Worm (Caenorhabditis elegans): ENCODE results near the gene Y53F4B.11.

The Y53F4B.11 gene

DNA sequence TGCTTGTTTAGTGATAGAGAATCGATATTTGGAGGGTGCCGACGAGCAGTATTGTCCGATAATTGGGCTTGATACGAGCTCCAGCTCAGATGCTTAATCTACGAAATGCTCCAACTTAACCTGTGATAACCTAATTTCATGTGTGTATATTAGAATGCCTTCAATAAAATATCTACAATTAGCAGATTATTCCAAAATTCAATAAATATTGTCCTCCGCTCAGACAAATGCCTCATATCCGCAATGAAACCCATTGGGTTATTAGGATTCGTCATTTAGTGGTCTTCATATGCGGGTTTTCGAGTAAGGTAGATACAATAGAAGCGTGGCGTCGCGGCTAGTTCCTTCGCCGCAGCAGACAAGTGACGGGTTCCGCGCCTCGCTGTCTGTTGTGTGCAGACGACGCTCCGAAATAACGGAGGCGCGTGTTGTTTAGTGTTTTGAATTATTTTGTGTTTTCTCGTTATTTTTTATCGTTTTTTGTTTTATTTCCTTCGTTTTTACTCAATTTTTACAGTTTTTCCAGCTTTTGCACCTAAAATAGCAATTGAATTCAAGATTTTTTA, 15.1 kb downstream of the Y53F4B.11 start, which contains the start of gene cmtr-1 (continued):
- TF ChIP-seq somi-1 (GFP tag; optimal IDR thresholded peaks at IDR 0.05) (peak; percentile 73), ccch-3 (GFP tag; optimal IDR thresholded peaks at IDR 0.05) (peak; percentile 25), nhr-27 (tag; optimal IDR thresholded peaks at IDR 0.05) (no peak), ceh-27 (GFP tag; optimal IDR thresholded peaks at IDR 0.05) (peak; percentile 94), snpc-1.3 (tag; optimal IDR thresholded peaks at IDR 0.05; ENCODE audit: insufficient read depth) (peak; percentile 98), akir-1 (GFP tag; optimal IDR thresholded peaks at IDR 0.05) (peak; percentile 43), egl-44 (GFP tag; IDR thresholded peaks at IDR 0.05) (peak; percentile 85), F22D6.2 (tag; optimal IDR thresholded peaks at IDR 0.05) (peak; percentile 74), B0019.2 (GFP tag; conservative IDR thresholded peaks at IDR 0.05) (peak; percentile 73), cebp-2 (GFP tag; IDR thresholded peaks at IDR 0.05) (peak; percentile 84), zim-3 (tag; optimal IDR thresholded peaks at IDR 0.05) (peak; percentile 97), tbp1 (GFP tag; optimal IDR thresholded peaks at IDR 0.05) (peak; percentile 84), F33H1.4 (GFP tag; IDR thresholded peaks at IDR 0.05) (peak; percentile 79), ztf-28 (GFP tag; IDR thresholded peaks at IDR 0.05) (peak; percentile 86), lin-54 (GFP tag; optimal IDR thresholded peaks at IDR 0.05) (peak; percentile 96), rcor-1 (GFP tag; IDR thresholded peaks at IDR 0.05) (peak; percentile 97), Y56A3A.18 (GFP tag; IDR thresholded peaks at IDR 0.05) (no peak; the same call in 1 of the 2 replicates), atf-7 (tag; optimal IDR thresholded peaks at IDR 0.05) (peak; percentile 93), zfh-2 (GFP tag; conservative IDR thresholded peaks at IDR 0.05) (peak; percentile 92), bed-1 (GFP tag; IDR thresholded peaks at IDR 0.05) (no peak), efl-1 (GFP tag; optimal IDR thresholded peaks at IDR 0.05) (peak; percentile 80), unc-130 (GFP tag; optimal IDR thresholded peaks at IDR 0.05) (peak; percentile 74), attf-3 (GFP tag; conservative IDR thresholded peaks at IDR 0.05) (peak; percentile 100), ztf-25 (GFP tag; IDR thresholded peaks at IDR 0.05) (no peak), F10E7.11 (tag; optimal IDR thresholded peaks at IDR 0.05) (peak; percentile 74), hrde-1 (tag; optimal IDR thresholded peaks at IDR 0.05; ENCODE audit: borderline replicate concordance) (peak; percentile 91), athp-1 (tag; optimal IDR thresholded peaks at IDR 0.05) (peak; percentile 94), hmg-20 (GFP tag; IDR thresholded peaks at IDR 0.05) (peak; percentile 92), lin-26 (GFP tag; IDR thresholded peaks at IDR 0.05) (peak; percentile 82), C06A6.2 (GFP tag; conservative IDR thresholded peaks at IDR 0.05) (peak; percentile 86; the same call in 1 of the 2 replicates), hlh-12 (tag; optimal IDR thresholded peaks at IDR 0.05) (no peak), lsl-1 (GFP tag; optimal IDR thresholded peaks at IDR 0.05) (peak; percentile 85)

- no peak for TF ChIP-seq attf-6 (GFP tag; IDR thresholded peaks at IDR 0.05)
- TF ChIP-seq zfh-2 (GFP tag; conservative IDR thresholded peaks at IDR 0.05): peak; percentile 79
- peak; percentile 62; the same call in 1 of the 2 replicates for TF ChIP-seq egrh-3 (GFP tag; IDR thresholded peaks at IDR 0.05)
Observed at ce11 chrII:15026389-15026788, 15.8 kb downstream of the Y53F4B.11 start.

ce11 chrII:15037782-15038181, 27.2 kb downstream of the Y53F4B.11 start, which contains the start of gene Y53F4B.14:
TSS of gene Y53F4B.14 (plus strand) at chrII:15037991.
- TF ChIP-seq lsl-1 (GFP tag; optimal IDR thresholded peaks at IDR 0.05) (no peak), cebp-1 (GFP tag; IDR thresholded peaks at IDR 0.05) (no peak), cebp-1 (tag; optimal IDR thresholded peaks at IDR 0.05) (peak; percentile 78), F57C9.4 (tag; optimal IDR thresholded peaks at IDR 0.05) (no peak)

All from whole organism, young adult.